Worm (Caenorhabditis elegans) whole organism, late embryonic: ENCODE measurements around the gene T25C12.3.

Source experiments
- ama-1 ChIP-seq: fragments of 150-350 bp; optimal IDR thresholded peaks from 2 replicates; lab custom pipeline; 2014
- ceh-48 ChIP-seq: sonication (generic microtip); optimal IDR thresholded peaks from 2 replicates; lab custom pipeline; 2016; ENCODE audit warnings: missing genetic modification characterization, inconsistent platforms, missing compliant biosample characterization
- dve-1 ChIP-seq: sonication (generic microtip); optimal IDR thresholded peaks from 2 replicates; lab custom pipeline; 2017; ENCODE audit warnings: antibody characterized with exemption, mild to moderate bottlenecking, missing genetic modification characterization, missing compliant biosample characterization
- hlh-6 ChIP-seq: sonication (generic microtip); optimal IDR thresholded peaks from 2 replicates; lab custom pipeline; 2016; ENCODE audit warnings: missing genotype, missing genetic modification characterization, missing compliant biosample characterization
- nhr-11 ChIP-seq: fragments of 150-350 bp; optimal IDR thresholded peaks from 2 replicates; lab custom pipeline; 2014; ENCODE audit warnings: missing biosample characterization, missing genetic modification characterization
- pat-9 ChIP-seq: fragments of 200-800 bp; sonication (Bioruptor generic); optimal IDR thresholded peaks from 2 replicates; lab custom pipeline; 2018; ENCODE audit warnings: mild to moderate bottlenecking, missing genetic modification characterization, moderate library complexity, missing compliant biosample characterization
- pax-1 ChIP-seq: fragments of 150-350 bp; optimal IDR thresholded peaks from 2 replicates; lab custom pipeline; 2014; ENCODE audit warnings: missing biosample characterization, missing genetic modification characterization
- pha-4 ChIP-seq: fragments of 150-350 bp; optimal IDR thresholded peaks from 2 replicates; lab custom pipeline; 2018; ENCODE audit warnings: missing biosample characterization, missing genetic modification reagents, missing genetic modification characterization
- pqm-1 ChIP-seq: sonication (generic microtip); optimal IDR thresholded peaks from 2 replicates; lab custom pipeline; 2016; ENCODE audit warnings: missing genetic modification characterization, missing compliant biosample characterization
- sox-4 ChIP-seq: sonication (generic microtip); optimal IDR thresholded peaks from 2 replicates; lab custom pipeline; 2017; ENCODE audit warnings: mild to moderate bottlenecking, missing genetic modification characterization, inconsistent platforms, missing compliant biosample characterization
- unc-55 ChIP-seq: sonication (generic microtip); optimal IDR thresholded peaks from 2 replicates; lab custom pipeline; 2017; ENCODE audit warnings: missing biosample characterization, missing genetic modification reagents, missing genetic modification characterization
- ztf-16 ChIP-seq: sonication (generic microtip); optimal IDR thresholded peaks from 2 replicates; lab custom pipeline; 2017; ENCODE audit warnings: missing genetic modification characterization, missing compliant biosample characterization

- TF ChIP-seq hlh-6 (tag; lab: Kevin White, UChicago) (no peak), ceh-48 (no peak), pax-1 (tag; lab: Kevin White, UChicago) (no peak), dve-1 (tag; lab: Kevin White, UChicago) (no peak), unc-55 (GFP tag; lab: Kevin White, UChicago) (no peak), nhr-11 (no peak), ama-1 (lab: Kevin White, UChicago) (no peak), ztf-16 (tag; lab: Kevin White, UChicago) (no peak), pat-9 (tag; lab: Kevin White, UChicago) (no peak), sox-4 (tag; lab: Kevin White, UChicago) (no peak), pqm-1 (no peak), pha-4 (no peak)
These were observed 790 bp upstream of the T25C12.3 start for ce11 chrX:11500589-11500988.
